Fruit fly (Drosophila melanogaster) whole organism, wandering third instar larva: ENCODE results near the gene CG4440.

ENCODE experiments used
- CrebA ChIP-seq: fragments of 200-800 bp; sonication (Bioruptor generic); optimal IDR thresholded peaks from 2 replicates; lab custom pipeline; 2016; ENCODE audit warnings: missing biosample characterization, mild to moderate bottlenecking, missing genetic modification characterization, borderline replicate concordance
- Hnf4 ChIP-seq: fragments of 200-800 bp; sonication (Bioruptor generic); optimal IDR thresholded peaks from 2 replicates; lab custom pipeline; 2016; ENCODE audit warnings: missing biosample characterization, mild to moderate bottlenecking, missing genetic modification characterization
- dl ChIP-seq, 2 experiments: fragments of 175-275, 200-275 bp in 1 of 2; fragments of 200-275 bp in 1 of 2; sonication (Bioruptor generic); optimal IDR thresholded peaks; lab custom pipeline; 2018; ENCODE audit warnings: mild to moderate bottlenecking in 2 of 2, missing biosample characterization in 2 of 2, missing genetic modification characterization in 2 of 2, moderate library complexity in 2 of 2; ENCODE audit not compliant: partially characterized antibody in 2 of 2, insufficient read depth in 1 of 2

DNA sequence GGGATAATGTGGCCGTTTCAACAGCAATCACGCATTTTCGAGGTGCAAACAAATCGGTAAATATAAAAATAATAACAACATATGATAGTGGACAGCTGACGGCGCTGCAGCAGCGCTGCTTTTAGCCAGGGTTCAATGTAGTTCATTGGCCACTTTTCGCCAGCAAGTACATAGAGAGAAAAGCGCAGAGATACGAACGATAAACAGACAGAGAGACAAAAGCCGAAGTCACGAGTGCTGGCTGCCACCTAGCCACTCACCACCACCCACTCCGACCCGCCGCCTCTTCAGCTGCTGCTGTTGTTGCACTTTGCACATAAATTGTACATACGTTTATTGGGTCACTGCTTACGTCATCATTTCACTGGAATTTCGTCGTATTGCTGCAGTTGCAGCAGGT, 46.9 kb upstream of the CG4440 start:
- TF ChIP-seq Hnf4 (GFP tag; lab: Kevin White, UChicago) (no peak), CrebA (GFP tag; lab: Kevin White, UChicago) (no peak), dl (GFP tag; optimal IDR thresholded peaks at IDR 0.05; lab: Kevin White, UChicago; ENCODE audit: insufficient read depth in 1 of 2, partially characterized antibody in 2 of 2) (no peak)
